Worm (Caenorhabditis elegans) whole organism, midembryonic: ENCODE measurements around the gene ZK546.19.

Experiments used
- T22C8.4 ChIP-seq: fragments of 200-800 bp; sonication (Bioruptor generic); IDR thresholded peaks from 2 replicates; pipeline ENCODE4 v1.3.6; 2022; ENCODE audit warnings: missing genetic modification characterization, missing compliant biosample characterization
- flt-1 ChIP-seq: fragments of 200-800 bp; sonication (Bioruptor generic); IDR thresholded peaks from 2 replicates; pipeline ENCODE4 v1.3.6; 2022; ENCODE audit warnings: missing genetic modification characterization, missing compliant biosample characterization
- klf-2 ChIP-seq: fragments of 200-800 bp; sonication (Bioruptor generic); conservative IDR thresholded peaks from 2 replicates; pipeline ENCODE4 v1.3.6; 2022; ENCODE audit warnings: missing genetic modification reagents, missing genetic modification characterization, missing compliant biosample characterization
- med-1 ChIP-seq: sonication (generic microtip); optimal IDR thresholded peaks from 2 replicates; lab custom pipeline; 2017; ENCODE audit warnings: missing genetic modification characterization, mild to moderate bottlenecking, missing compliant biosample characterization, antibody characterized with exemption, missing genetic modification reagents; ENCODE audit not compliant: insufficient read depth
- ref-1 ChIP-seq: fragments of 200-800 bp; sonication (Bioruptor generic); conservative IDR thresholded peaks from 2 replicates; pipeline ENCODE4 v1.3.6; 2022; ENCODE audit warnings: missing genetic modification reagents, missing genetic modification characterization, missing compliant biosample characterization
- tab-1 ChIP-seq: fragments of 200-800 bp; sonication (Bioruptor generic); IDR thresholded peaks from 2 replicates; pipeline ENCODE4 v1.3.6; 2022; ENCODE audit warnings: missing genetic modification characterization, missing compliant biosample characterization
- ztf-23 ChIP-seq: fragments of 200-800 bp; sonication (Bioruptor generic); IDR thresholded peaks from 2 replicates; pipeline ENCODE4 v1.3.6; 2022; ENCODE audit warnings: missing genetic modification reagents, missing genetic modification characterization, missing compliant biosample characterization
- ztf-29 ChIP-seq: fragments of 200-800 bp; sonication (Bioruptor generic); IDR thresholded peaks from 2 replicates; pipeline ENCODE4 v1.3.6; 2022; ENCODE audit warnings: missing genetic modification reagents, missing genetic modification characterization, missing compliant biosample characterization

- TF ChIP-seq tab-1: no peak
- TF ChIP-seq T22C8.4: no peak
- no peak for TF ChIP-seq flt-1 (GFP tag; lab: Robert Waterston, UW)
- TF ChIP-seq med-1 (GFP tag; lab: Kevin White, UChicago): no peak
- TF ChIP-seq ztf-23 (GFP tag; lab: Robert Waterston, UW): no peak
- no peak for TF ChIP-seq klf-2
- TF ChIP-seq ztf-29 (GFP tag; lab: Robert Waterston, UW): no peak
- TF ChIP-seq ref-1 (GFP tag; lab: Robert Waterston, UW): no peak
Measured at ce11 chrII:4953289-4953688, 11.8 kb downstream of the ZK546.19 start, which contains the start of gene ndx-3.
